Fruit fly (Drosophila melanogaster) whole organism, embryonic: Measurements from ENCODE around the gene Doa.
A peak's percentile ranks its signal among the peaks of the same experiment; 100 is the strongest.

ENCODE experiments used
- Aef1 ChIP-seq: fragments of 200-800 bp; sonication (Bioruptor generic); IDR thresholded peaks from 3 replicates; pipeline ENCODE4 v1.3.6; 2022; ENCODE audit warnings: missing biosample characterization, missing genetic modification characterization
- BEAF-32 ChIP-seq: fragments of 200-800 bp; sonication (Bioruptor generic); optimal IDR thresholded peaks from 3 replicates; lab custom pipeline; 2017; ENCODE audit warnings: missing biosample characterization, missing genetic modification characterization, mild to moderate bottlenecking, moderate library complexity, missing genetic modification reagents
- CG10274 ChIP-seq: fragments of 200-800 bp; sonication (Bioruptor generic); optimal IDR thresholded peaks from 3 replicates; lab custom pipeline; 2017; ENCODE audit warnings: missing biosample characterization, mild to moderate bottlenecking, missing genetic modification characterization
- CG10321 ChIP-seq: fragments of 200-800 bp; sonication (Bioruptor generic); IDR thresholded peaks from 2 replicates; pipeline ENCODE4 v1.3.6; 2022; ENCODE audit warnings: missing biosample characterization, missing genetic modification characterization
- CG12104 ChIP-seq: fragments of 200-800 bp; sonication (Bioruptor generic); optimal IDR thresholded peaks from 3 replicates; lab custom pipeline; 2016; ENCODE audit warnings: missing biosample characterization, missing genetic modification characterization
- CG1233 ChIP-seq: fragments of 200-800 bp; sonication (Bioruptor generic); optimal IDR thresholded peaks from 4 replicates; lab custom pipeline; 2018; ENCODE audit warnings: missing biosample characterization, mild to moderate bottlenecking, missing genetic modification characterization
- CG14710 ChIP-seq: fragments of 200-800 bp; sonication (Bioruptor generic); optimal IDR thresholded peaks from 3 replicates; lab custom pipeline; 2019; ENCODE audit warnings: missing biosample characterization, mild to moderate bottlenecking, missing genetic modification characterization, moderate library complexity
- CG15269 ChIP-seq: fragments of 200-800 bp; sonication (Bioruptor generic); optimal IDR thresholded peaks from 2 replicates; lab custom pipeline; 2018; ENCODE audit warnings: missing biosample characterization, mild to moderate bottlenecking, missing genetic modification characterization, moderate library complexity
- CG17612 ChIP-seq: fragments of 200-800 bp; sonication (Bioruptor generic); IDR thresholded peaks from 2 replicates; pipeline ENCODE4 v1.3.6; 2022; ENCODE audit warnings: missing biosample characterization, missing genetic modification characterization
- CG18011 ChIP-seq: fragments of 200-800 bp; sonication (Bioruptor generic); optimal IDR thresholded peaks from 2 replicates; lab custom pipeline; 2017; ENCODE audit warnings: missing biosample characterization, missing genetic modification characterization, mild to moderate bottlenecking, moderate library complexity, missing genotype
- CG34376 ChIP-seq: fragments of 200-800 bp; sonication (Bioruptor generic); optimal IDR thresholded peaks from 2 replicates; lab custom pipeline; 2018; ENCODE audit warnings: missing biosample characterization, mild to moderate bottlenecking, missing genetic modification characterization
- CG3838 ChIP-seq: fragments of 200-800 bp; sonication (Bioruptor generic); optimal IDR thresholded peaks from 3 replicates; lab custom pipeline; 2016; ENCODE audit warnings: missing biosample characterization, missing genetic modification characterization
- CG42726 ChIP-seq: fragments of 200-800 bp; sonication (Bioruptor generic); IDR thresholded peaks from 2 replicates; pipeline ENCODE4 v1.3.6; 2022; ENCODE audit warnings: missing biosample characterization, missing genetic modification characterization; ENCODE audit not compliant: partially characterized antibody
- CG4328 ChIP-seq: fragments of 200-800 bp; sonication (Bioruptor generic); optimal IDR thresholded peaks from 3 replicates; lab custom pipeline; 2017; ENCODE audit warnings: missing biosample characterization, missing genetic modification reagents, missing genetic modification characterization
- CG6854 ChIP-seq: fragments of 200-800 bp; sonication (Bioruptor generic); optimal IDR thresholded peaks from 3 replicates; lab custom pipeline; 2017; ENCODE audit warnings: missing biosample characterization, mild to moderate bottlenecking, missing genetic modification characterization
- CG7745 ChIP-seq: fragments of 200-800 bp; sonication (Bioruptor generic); optimal IDR thresholded peaks from 2 replicates; lab custom pipeline; 2018; ENCODE audit warnings: missing biosample characterization, mild to moderate bottlenecking, missing genetic modification characterization, moderate library complexity
- CG9215 ChIP-seq: fragments of 200-800 bp; sonication (Bioruptor generic); IDR thresholded peaks from 2 replicates; pipeline ENCODE4 v1.3.6; 2022; ENCODE audit warnings: missing biosample characterization, missing genetic modification characterization
- Drgx ChIP-seq: fragments of 200-800 bp; sonication (Bioruptor generic); IDR thresholded peaks from 2 replicates; pipeline ENCODE4 v1.3.6; 2022; ENCODE audit warnings: missing biosample characterization, missing genetic modification characterization
- E2f1 ChIP-seq: fragments of 200-800 bp; sonication (Bioruptor generic); IDR thresholded peaks from 2 replicates; pipeline ENCODE4 v1.3.6; 2022; ENCODE audit warnings: missing biosample characterization, missing genetic modification characterization
- Elba2 ChIP-seq: fragments of 200-800 bp; sonication (Bioruptor generic); optimal IDR thresholded peaks from 3 replicates; lab custom pipeline; 2016; ENCODE audit warnings: missing biosample characterization, missing genetic modification characterization
- Ets97D ChIP-seq: fragments of 200-800 bp; sonication (Bioruptor generic); optimal IDR thresholded peaks from 3 replicates; lab custom pipeline; 2016; ENCODE audit warnings: missing biosample characterization, missing genetic modification characterization
- Fer1 ChIP-seq: fragments of 200-800 bp; sonication (Bioruptor generic); optimal IDR thresholded peaks from 2 replicates; lab custom pipeline; 2017; ENCODE audit warnings: missing biosample characterization, mild to moderate bottlenecking, missing genetic modification characterization
- NFAT ChIP-seq: fragments of 200-800 bp; sonication (Bioruptor generic); IDR thresholded peaks from 2 replicates; pipeline ENCODE4 v1.3.6; 2022; ENCODE audit warnings: missing biosample characterization, missing genetic modification characterization
- Oli ChIP-seq: fragments of 200-800 bp; sonication (Bioruptor generic); optimal IDR thresholded peaks from 2 replicates; lab custom pipeline; 2018; ENCODE audit warnings: missing biosample characterization, mild to moderate bottlenecking, missing genetic modification characterization, moderate library complexity
- PHDP ChIP-seq: fragments of 200-800 bp; sonication (Bioruptor generic); optimal IDR thresholded peaks from 3 replicates; lab custom pipeline; 2018; ENCODE audit warnings: missing biosample characterization, mild to moderate bottlenecking, missing genetic modification characterization, moderate library complexity
- TFAM ChIP-seq: fragments of 200-800 bp; sonication (Bioruptor generic); optimal IDR thresholded peaks from 2 replicates; lab custom pipeline; 2017; ENCODE audit warnings: missing biosample characterization, missing genetic modification characterization, inconsistent platforms
- Xbp1 ChIP-seq: fragments of 200-800 bp; sonication (Bioruptor generic); optimal IDR thresholded peaks from 3 replicates; lab custom pipeline; 2016; ENCODE audit warnings: missing biosample characterization, mild to moderate bottlenecking, missing genetic modification characterization
- Xrp1 ChIP-seq: fragments of 200-800 bp; sonication (Bioruptor generic); IDR thresholded peaks from 2 replicates; pipeline ENCODE4 v1.3.6; 2022; ENCODE audit warnings: missing biosample characterization, missing genetic modification characterization
- bab2 ChIP-seq: fragments of 200-800 bp; sonication (Bioruptor generic); optimal IDR thresholded peaks from 2 replicates; lab custom pipeline; 2016; ENCODE audit warnings: missing biosample characterization, missing genetic modification characterization
- bigmax ChIP-seq: fragments of 200-800 bp; sonication (Bioruptor generic); optimal IDR thresholded peaks from 2 replicates; lab custom pipeline; 2018; ENCODE audit warnings: missing biosample characterization, mild to moderate bottlenecking, missing genetic modification characterization
- crc ChIP-seq: fragments of 200-800 bp; sonication (Bioruptor generic); optimal IDR thresholded peaks from 2 replicates; lab custom pipeline; 2016; ENCODE audit warnings: missing biosample characterization, missing genetic modification characterization
- croc ChIP-seq: fragments of 200-800 bp; sonication (Bioruptor generic); conservative IDR thresholded peaks from 3 replicates; pipeline ENCODE4 v1.3.6; 2022; ENCODE audit warnings: missing biosample characterization, missing genetic modification characterization
- dysf ChIP-seq: fragments of 200-800 bp; sonication (Bioruptor generic); IDR thresholded peaks from 3 replicates; pipeline ENCODE4 v1.3.6; 2022; ENCODE audit warnings: missing biosample characterization, missing genetic modification characterization
- fd102C ChIP-seq: fragments of 200-800 bp; sonication (Bioruptor generic); optimal IDR thresholded peaks from 2 replicates; lab custom pipeline; 2018; ENCODE audit warnings: missing biosample characterization, mild to moderate bottlenecking, missing genetic modification characterization, moderate library complexity
- ham ChIP-seq: fragments of 200-800 bp; sonication (Bioruptor generic); IDR thresholded peaks from 2 replicates; pipeline ENCODE4 v1.3.6; 2022; ENCODE audit warnings: missing biosample characterization, missing genetic modification characterization
- mld ChIP-seq: fragments of 200-800 bp; sonication (Bioruptor generic); IDR thresholded peaks from 3 replicates; pipeline ENCODE4 v1.3.6; 2022; ENCODE audit warnings: missing biosample characterization, missing genetic modification characterization; ENCODE audit not compliant: partially characterized antibody
- nau ChIP-seq: fragments of 200-800 bp; sonication (Bioruptor generic); optimal IDR thresholded peaks from 3 replicates; lab custom pipeline; 2017; ENCODE audit warnings: missing biosample characterization, mild to moderate bottlenecking, missing genetic modification characterization, missing genetic modification reagents
- odd ChIP-seq: fragments of 200-800 bp; sonication (Bioruptor generic); optimal IDR thresholded peaks from 2 replicates; lab custom pipeline; 2017; ENCODE audit warnings: missing biosample characterization, mild to moderate bottlenecking, missing genetic modification characterization
- pb ChIP-seq: fragments of 200-800 bp; sonication (Bioruptor generic); optimal IDR thresholded peaks from 3 replicates; lab custom pipeline; 2016; ENCODE audit warnings: missing biosample characterization, missing genetic modification characterization
- pita ChIP-seq: fragments of 200-800 bp; sonication (Bioruptor generic); optimal IDR thresholded peaks from 2 replicates; lab custom pipeline; 2017; ENCODE audit warnings: missing biosample characterization, mild to moderate bottlenecking, missing genetic modification characterization
- prd ChIP-seq, 3 experiments: fragments of >200 bp in 2 of 3; fragments of 200-800 bp in 1 of 3; sonication (Bioruptor generic) in 1 of 3; optimal IDR thresholded peaks in 2 of 3; IDR thresholded peaks in 1 of 3; 2 replicates in 2 of 3; 3 replicates in 1 of 3; pipeline versions ENCODE4 v1.3.6 to Lab custom; 2017 to 2022; ENCODE audit warnings: missing biosample characterization in 1 of 3, missing genetic modification characterization in 1 of 3
- run ChIP-seq: fragments of 200-800 bp; sonication (Bioruptor generic); optimal IDR thresholded peaks from 3 replicates; lab custom pipeline; 2018; ENCODE audit warnings: missing biosample characterization, mild to moderate bottlenecking, missing genetic modification characterization
- scrt ChIP-seq: fragments of 200-800 bp; sonication (Bioruptor generic); optimal IDR thresholded peaks from 2 replicates; lab custom pipeline; 2018; ENCODE audit warnings: missing biosample characterization, mild to moderate bottlenecking, missing genetic modification characterization, moderate library complexity
- sim ChIP-seq: fragments of 200-800 bp; sonication (Bioruptor generic); IDR thresholded peaks from 2 replicates; pipeline ENCODE4 v1.3.6; 2022; ENCODE audit warnings: missing biosample characterization, missing genetic modification characterization
- tin ChIP-seq: fragments of 200-800 bp; sonication (Bioruptor generic); optimal IDR thresholded peaks from 3 replicates; lab custom pipeline; 2016; ENCODE audit warnings: missing biosample characterization, missing genetic modification characterization
- tio ChIP-seq: fragments of 200-800 bp; sonication (Bioruptor generic); optimal IDR thresholded peaks from 2 replicates; lab custom pipeline; 2017; ENCODE audit warnings: missing biosample characterization, missing genetic modification characterization, inconsistent platforms
- tll ChIP-seq, 2 experiments: fragments of 200-800 bp in 1 of 2; fragments of >200 bp in 1 of 2; sonication (Bioruptor generic) in 1 of 2; optimal IDR thresholded peaks; 2 replicates each; lab custom pipeline; 2017 to 2019; ENCODE audit warnings: missing biosample characterization in 2 of 2, missing genetic modification characterization in 2 of 2, mild to moderate bottlenecking in 1 of 2, moderate library complexity in 1 of 2
- toy ChIP-seq: fragments of 200-800 bp; sonication (Bioruptor generic); IDR thresholded peaks from 2 replicates; pipeline ENCODE4 v1.3.6; 2022; ENCODE audit warnings: missing biosample characterization, missing genetic modification characterization
- unpg ChIP-seq: fragments of 200-800 bp; sonication (Bioruptor generic); optimal IDR thresholded peaks from 3 replicates; lab custom pipeline; 2018; ENCODE audit warnings: missing biosample characterization, mild to moderate bottlenecking, missing genetic modification characterization, moderate library complexity

The Doa gene

DNA sequence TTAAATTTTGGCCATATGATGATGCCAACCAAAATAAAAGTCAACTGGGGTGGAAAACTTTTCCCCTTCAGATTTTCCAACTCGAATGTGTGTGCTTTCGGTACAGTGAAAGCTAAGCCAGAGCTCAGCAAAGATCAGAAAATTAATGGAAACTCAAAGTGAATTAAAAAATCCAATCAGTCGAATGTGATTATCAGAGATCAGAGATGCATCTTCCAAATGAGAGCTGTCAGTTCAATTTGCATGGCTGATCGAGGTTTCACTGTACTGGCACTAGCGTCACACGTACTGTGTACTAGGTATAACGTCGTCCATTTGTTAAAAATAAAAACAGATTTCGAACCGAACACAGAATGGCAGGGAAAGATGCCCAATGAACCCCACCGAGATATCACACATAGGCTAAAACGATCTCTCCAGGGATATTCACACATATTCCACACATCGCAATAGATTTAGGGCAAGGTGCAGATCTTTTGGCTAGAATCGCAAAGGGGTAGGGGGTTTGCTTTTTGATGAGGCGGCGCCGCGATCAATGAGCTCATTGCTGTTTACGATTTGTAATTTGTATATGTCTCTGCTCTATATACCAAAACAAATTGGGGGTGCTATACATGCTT lies 17.1 kb downstream of the Doa start (continued):
- TF ChIP-seq CG14710 (tag; lab: Kevin White, UChicago) (no peak), CG42726 (no peak), bigmax (no peak), tin (GFP tag; lab: Kevin White, UChicago) (peak; percentile 65), toy (peak; percentile 59; the same call in 1 of the 2 replicates), NFAT (peak; percentile 92), CG9215 (GFP tag; lab: Robert Waterston, UW) (peak; percentile 81), Xbp1 (peak; percentile 84), mld (GFP tag; lab: Robert Waterston, UW) (no peak), TFAM (GFP tag; lab: Kevin White, UChicago) (no peak), pita (no peak), dysf (peak; percentile 91), tio (GFP tag; lab: Kevin White, UChicago) (no peak), Ets97D (GFP tag; lab: Kevin White, UChicago) (peak; percentile 32), fd102C (GFP tag; lab: Kevin White, UChicago) (no peak), crc (GFP tag; lab: Kevin White, UChicago) (peak; percentile 61), CG1233 (GFP tag; lab: Kevin White, UChicago) (peak; percentile 58), Fer1 (GFP tag; lab: Kevin White, UChicago) (no peak), CG6854 (peak; percentile 31), CG10274 (GFP tag; lab: Kevin White, UChicago) (peak; percentile 33), scrt (GFP tag; lab: Kevin White, UChicago) (peak; percentile 49), Aef1 (GFP tag; lab: Robert Waterston, UW) (peak; percentile 86), unpg (peak; percentile 82), CG12104 (GFP tag; lab: Kevin White, UChicago) (peak; percentile 32), sim (GFP tag; lab: Robert Waterston, UW) (0 out of 2 replicates have a peak, but pooled peaks have one; percentile 20), CG10321 (GFP tag; lab: Robert Waterston, UW) (peak; percentile 59), BEAF-32 (GFP tag; lab: Kevin White, UChicago) (no peak), croc (no peak; the same call in 2 of the 3 replicates), CG18011 (GFP tag; lab: Kevin White, UChicago) (peak; percentile 27), Drgx (peak; percentile 83), Elba2 (GFP tag; lab: Kevin White, UChicago) (no peak), CG15269 (tag; lab: Kevin White, UChicago) (peak; percentile 84), CG3838 (no peak), E2f1 (GFP tag; lab: Robert Waterston, UW) (peak; percentile 81), run (tag; lab: Kevin White, UChicago) (no peak), pb (GFP tag; lab: Kevin White, UChicago) (peak; percentile 59), CG7745 (tag; lab: Kevin White, UChicago) (no peak), Xrp1 (peak; percentile 68), nau (GFP tag; lab: Kevin White, UChicago) (peak; percentile 36), CG34376 (GFP tag; lab: Kevin White, UChicago) (peak; percentile 7), tll (GFP tag; optimal IDR thresholded peaks at IDR 0.05; lab: Kevin White, UChicago) (no peak), prd (optimal IDR thresholded peaks at IDR 0.05; lab: Kevin White, UChicago) (no peak), prd (GFP tag; IDR thresholded peaks at IDR 0.05; lab: Robert Waterston, UW) (peak; percentile 90), PHDP (tag; lab: Kevin White, UChicago) (peak; percentile 83), bab2 (peak; percentile 79), odd (GFP tag; lab: Kevin White, UChicago) (peak; percentile 57), Oli (tag; lab: Kevin White, UChicago) (peak; percentile 77), CG4328 (GFP tag; lab: Kevin White, UChicago) (peak; percentile 8), ham (peak; percentile 69; the same call in 1 of the 2 replicates), CG17612 (peak; percentile 68)
